Worm (Caenorhabditis elegans) whole organism, early embryonic: ENCODE measurements around the gene ZK616.1.

Experiments used
- B0310.2 ChIP-seq: sonication (generic microtip); optimal IDR thresholded peaks from 2 replicates; lab custom pipeline; 2016; ENCODE audit warnings: mild to moderate bottlenecking, missing genetic modification characterization, missing compliant biosample characterization
- F13C5.2 ChIP-seq: sonication (generic microtip); optimal IDR thresholded peaks from 2 replicates; lab custom pipeline; 2017; ENCODE audit warnings: mild to moderate bottlenecking, missing genetic modification characterization, inconsistent platforms, missing compliant biosample characterization
- ama-1 ChIP-seq: fragments of 150-350 bp; optimal IDR thresholded peaks from 2 replicates; lab custom pipeline; 2014
- ceh-13 ChIP-seq: fragments of 200-800 bp; sonication (Bioruptor generic); optimal IDR thresholded peaks from 2 replicates; lab custom pipeline; 2018; ENCODE audit warnings: mild to moderate bottlenecking, missing genetic modification characterization, missing compliant biosample characterization
- ceh-36 ChIP-seq: sonication (generic microtip); optimal IDR thresholded peaks from 2 replicates; lab custom pipeline; 2016; ENCODE audit warnings: missing genetic modification characterization, inconsistent platforms, missing compliant biosample characterization
- ets-7 ChIP-seq: sonication (generic microtip); optimal IDR thresholded peaks from 2 replicates; lab custom pipeline; 2016; ENCODE audit warnings: missing genotype, missing genetic modification characterization, missing compliant biosample characterization
- flt-1 ChIP-seq: fragments of 200-800 bp; sonication (Bioruptor generic); IDR thresholded peaks from 2 replicates; pipeline ENCODE4 v1.3.6; 2022; ENCODE audit warnings: missing genetic modification characterization, missing compliant biosample characterization
- hnd-1 ChIP-seq: sonication (generic microtip); optimal IDR thresholded peaks from 2 replicates; lab custom pipeline; 2016; ENCODE audit warnings: missing genetic modification characterization, missing compliant biosample characterization
- tbx-37 ChIP-seq: fragments of 200-800 bp; sonication (Bioruptor generic); conservative IDR thresholded peaks from 2 replicates; pipeline ENCODE4 v1.3.6; 2022; ENCODE audit warnings: missing genetic modification reagents, missing genetic modification characterization, missing compliant biosample characterization
- tra-4 ChIP-seq: sonication (generic microtip); optimal IDR thresholded peaks from 2 replicates; lab custom pipeline; 2017; ENCODE audit warnings: missing genetic modification characterization, missing compliant biosample characterization

DNA sequence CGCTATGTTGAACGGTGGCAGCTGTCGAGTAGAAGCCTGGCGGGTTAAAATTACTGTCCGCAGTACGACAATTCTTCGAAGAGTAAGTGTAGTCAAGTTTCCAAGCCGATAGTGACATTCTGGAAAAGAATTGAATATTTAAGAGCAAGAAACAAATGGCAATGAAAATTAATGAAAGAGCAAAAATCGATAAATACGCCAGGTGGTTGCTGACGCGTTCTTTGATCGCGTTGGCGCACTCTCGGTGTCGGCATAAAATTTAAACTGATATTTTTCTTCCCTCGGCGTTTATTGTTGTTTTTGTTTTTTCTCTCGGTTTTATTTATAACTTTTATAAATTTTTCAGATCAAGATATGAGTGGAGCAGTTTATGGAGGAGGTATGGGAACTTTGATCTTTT lies 6.0 kb upstream of the ZK616.1 start, which contains the start of the genes perm-3 and swsn-6:
- TF ChIP-seq tbx-37 (GFP tag; lab: Robert Waterston, UW) (no peak), ama-1 (lab: Kevin White, UChicago) (no peak), flt-1 (no peak), ceh-13 (GFP tag; lab: Kevin White, UChicago) (no peak), tra-4 (tag; lab: Kevin White, UChicago) (no peak), ceh-36 (tag; lab: Kevin White, UChicago) (no peak), B0310.2 (tag; lab: Kevin White, UChicago) (no peak), hnd-1 (no peak), F13C5.2 (tag; lab: Kevin White, UChicago) (peak; percentile 20), ets-7 (tag; lab: Kevin White, UChicago) (no peak)
